Worm (Caenorhabditis elegans) whole organism, L3 larva: ENCODE data around the gene Y54F10BM.22.
"Not testable (repeated sequence)": the region's sequence is repeated elsewhere in the genome, so short reads cannot be mapped to it uniquely, and the experiment has no call there.

Source experiments
- R02D3.7 ChIP-seq: fragments of 150-350 bp; optimal IDR thresholded peaks from 2 replicates; lab custom pipeline; 2014; ENCODE audit warnings: missing biosample characterization, missing genetic modification characterization
- ZK546.5 ChIP-seq: sonication (generic microtip); optimal IDR thresholded peaks from 2 replicates; lab custom pipeline; 2017; ENCODE audit warnings: missing biosample characterization, missing genetic modification characterization
- aly-2 ChIP-seq: fragments of 150-350 bp; optimal IDR thresholded peaks from 2 replicates; lab custom pipeline; 2014; ENCODE audit warnings: missing biosample characterization, missing genetic modification characterization
- ama-1 ChIP-seq: fragments of 150-350 bp; optimal IDR thresholded peaks from 2 replicates; lab custom pipeline; 2018
- ceh-16 ChIP-seq: sonication (generic microtip); optimal IDR thresholded peaks from 2 replicates; lab custom pipeline; 2017; ENCODE audit warnings: missing biosample characterization, missing genetic modification characterization
- ceh-28 ChIP-seq: fragments of 150-350 bp; optimal IDR thresholded peaks from 2 replicates; lab custom pipeline; 2014; ENCODE audit warnings: missing biosample characterization, missing genetic modification reagents, missing genetic modification characterization
- ceh-9 ChIP-seq: sonication (generic microtip); optimal IDR thresholded peaks from 2 replicates; lab custom pipeline; 2018; ENCODE audit warnings: missing biosample characterization, missing genetic modification characterization
- daf-12 ChIP-seq: fragments of 150-350 bp; optimal IDR thresholded peaks from 2 replicates; lab custom pipeline; 2014; ENCODE audit warnings: missing biosample characterization, missing genetic modification reagents, missing genetic modification characterization
- egl-27 ChIP-seq: sonication (generic microtip); optimal IDR thresholded peaks from 4 replicates; lab custom pipeline; 2017; ENCODE audit warnings: missing biosample characterization, missing genetic modification reagents, missing genetic modification characterization
- egl-5 ChIP-seq: fragments of 150-350 bp; optimal IDR thresholded peaks from 2 replicates; lab custom pipeline; 2017; ENCODE audit warnings: missing biosample characterization, missing genetic modification reagents, missing genetic modification characterization, inconsistent platforms
- elt-2 ChIP-seq: sonication (generic microtip); optimal IDR thresholded peaks from 2 replicates; lab custom pipeline; 2016; ENCODE audit warnings: missing genetic modification reagents, mild to moderate bottlenecking, missing genetic modification characterization, missing compliant biosample characterization
- eor-1 ChIP-seq, 2 experiments: fragments of 150-350 bp; optimal IDR thresholded peaks; 2 replicates each; lab custom pipeline; 2014 to 2018; ENCODE audit warnings: missing biosample characterization in 2 of 2, missing genetic modification characterization in 2 of 2
- fkh-10 ChIP-seq: sonication (generic microtip); optimal IDR thresholded peaks from 2 replicates; lab custom pipeline; 2017; ENCODE audit warnings: missing biosample characterization, missing genetic modification reagents, missing genetic modification characterization
- fos-1 ChIP-seq: fragments of 150-350 bp; optimal IDR thresholded peaks from 2 replicates; lab custom pipeline; 2014; ENCODE audit warnings: missing biosample characterization, missing genetic modification characterization
- hmg-11 ChIP-seq: sonication (generic microtip); optimal IDR thresholded peaks from 2 replicates; lab custom pipeline; 2016; ENCODE audit warnings: missing genetic modification characterization, missing compliant biosample characterization
- lin-15B ChIP-seq: fragments of 150-350 bp; optimal IDR thresholded peaks from 2 replicates; lab custom pipeline; 2014; ENCODE audit warnings: missing biosample characterization, missing genetic modification characterization
- lin-39 ChIP-seq: fragments of 150-350 bp; optimal IDR thresholded peaks from 2 replicates; lab custom pipeline; 2018; ENCODE audit warnings: missing biosample characterization, missing genetic modification reagents, missing genetic modification characterization
- lsy-12 ChIP-seq: sonication (generic microtip); optimal IDR thresholded peaks from 2 replicates; lab custom pipeline; 2016; ENCODE audit warnings: mild to moderate bottlenecking, missing genetic modification characterization, missing compliant biosample characterization
- mdl-1 ChIP-seq: fragments of 150-350 bp; optimal IDR thresholded peaks from 2 replicates; lab custom pipeline; 2014; ENCODE audit warnings: missing biosample characterization, missing genetic modification characterization
- nhr-12 ChIP-seq: fragments of 150-350 bp; optimal IDR thresholded peaks from 2 replicates; lab custom pipeline; 2014; ENCODE audit warnings: missing biosample characterization, missing genetic modification characterization
- nhr-237 ChIP-seq: fragments of 150-350 bp; optimal IDR thresholded peaks from 2 replicates; lab custom pipeline; 2014; ENCODE audit warnings: missing biosample characterization, missing genetic modification characterization
- nhr-25 ChIP-seq: sonication (generic microtip); optimal IDR thresholded peaks from 2 replicates; lab custom pipeline; 2017; ENCODE audit warnings: missing biosample characterization, missing genetic modification characterization
- nhr-67 ChIP-seq: fragments of 150-350 bp; optimal IDR thresholded peaks from 2 replicates; lab custom pipeline; 2014; ENCODE audit warnings: missing biosample characterization, missing genetic modification characterization
- nhr-76 ChIP-seq: fragments of 150-350 bp; sonication (generic microtip); optimal IDR thresholded peaks from 5 replicates; lab custom pipeline; 2014; ENCODE audit warnings: missing biosample characterization, missing genetic modification characterization
- nhr-77 ChIP-seq: fragments of 150-350 bp; optimal IDR thresholded peaks from 2 replicates; lab custom pipeline; 2014; ENCODE audit warnings: missing biosample characterization, missing genetic modification characterization
- pqm-1 ChIP-seq: fragments of 150-350 bp; optimal IDR thresholded peaks from 2 replicates; lab custom pipeline; 2017; ENCODE audit warnings: missing biosample characterization, missing genetic modification characterization, inconsistent platforms
- sea-2 ChIP-seq: fragments of 150-350 bp; sonication (generic microtip); optimal IDR thresholded peaks from 4 replicates; lab custom pipeline; 2014; ENCODE audit warnings: missing biosample characterization, missing genetic modification reagents, missing genetic modification characterization
- skn-1 ChIP-seq: fragments of 150-350 bp; optimal IDR thresholded peaks from 2 replicates; lab custom pipeline; 2014; ENCODE audit warnings: missing biosample characterization, missing genetic modification characterization
- snpc-4 ChIP-seq: fragments of 150-350 bp; optimal IDR thresholded peaks from 2 replicates; lab custom pipeline; 2014; ENCODE audit warnings: missing biosample characterization, missing genetic modification characterization
- tbx-2 ChIP-seq: sonication (generic microtip); optimal IDR thresholded peaks from 2 replicates; lab custom pipeline; 2016; ENCODE audit warnings: mild to moderate bottlenecking, missing genetic modification characterization, missing compliant biosample characterization
- unc-39 ChIP-seq: sonication (generic microtip); optimal IDR thresholded peaks from 4 replicates; lab custom pipeline; 2017; ENCODE audit warnings: missing biosample characterization, missing genetic modification characterization
- zag-1 ChIP-seq: fragments of 150-350 bp; optimal IDR thresholded peaks from 2 replicates; lab custom pipeline; 2014; ENCODE audit warnings: missing biosample characterization, missing genetic modification characterization
- ztf-4 ChIP-seq: fragments of 150-350 bp; optimal IDR thresholded peaks from 2 replicates; lab custom pipeline; 2014; ENCODE audit warnings: missing biosample characterization, missing genetic modification characterization

The Y54F10BM.22 gene

DNA sequence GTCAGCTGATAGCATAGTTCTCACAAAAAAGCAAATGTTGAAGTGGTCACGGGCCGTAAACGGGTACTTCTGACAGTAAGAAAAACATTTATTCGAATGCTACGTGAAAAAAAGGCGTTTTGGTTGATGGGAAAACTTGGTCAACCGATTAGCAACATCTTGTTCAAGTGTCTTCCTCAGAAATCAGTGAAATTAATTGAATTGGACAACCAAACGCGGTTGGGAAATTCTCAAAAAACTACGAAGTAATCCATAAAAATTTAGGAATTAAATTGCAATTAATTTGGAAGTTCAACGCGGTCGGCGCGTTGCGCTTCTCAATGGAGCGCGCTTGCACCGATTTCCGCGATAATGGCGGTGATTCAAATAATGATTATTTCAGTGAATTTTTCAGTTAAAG, 21.4 kb upstream of the Y54F10BM.22 start:
- TF ChIP-seq daf-12 = no peak
- no peak for TF ChIP-seq ceh-16 (tag; lab: Kevin White, UChicago)
- TF ChIP-seq mdl-1 (tag; lab: Kevin White, UChicago) = no peak
- TF ChIP-seq lsy-12 (tag; lab: Kevin White, UChicago) = no peak
- TF ChIP-seq egl-5 (tag; lab: Kevin White, UChicago) = no peak
- TF ChIP-seq ceh-9 = no peak
- TF ChIP-seq R02D3.7 (tag; lab: Kevin White, UChicago) = no peak
- no peak for TF ChIP-seq snpc-4 (tag; lab: Kevin White, UChicago)
- TF ChIP-seq elt-2 = no peak
- no peak for TF ChIP-seq aly-2 (tag; lab: Kevin White, UChicago)
- no peak for TF ChIP-seq ama-1 (lab: Kevin White, UChicago)
- no peak for TF ChIP-seq lin-15B (tag; lab: Kevin White, UChicago)

DNA sequence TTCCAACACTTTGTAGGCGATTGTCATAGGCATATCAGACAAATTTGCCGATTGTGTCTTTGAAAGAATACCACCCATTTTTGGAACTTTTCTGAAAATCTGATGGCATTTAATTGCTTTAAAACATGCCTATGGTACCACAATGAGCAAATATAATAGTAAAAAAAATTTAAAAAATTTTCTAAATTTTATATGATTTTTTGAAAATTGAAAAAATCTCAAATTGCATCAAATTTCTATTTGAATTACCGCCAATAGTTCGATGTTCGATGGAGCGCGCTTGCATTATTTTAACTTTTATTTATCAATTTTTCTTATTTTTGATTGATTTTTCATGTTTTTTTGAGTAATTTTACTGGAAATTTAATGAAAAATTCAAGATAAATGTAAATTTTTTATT, 19.3 kb upstream of the Y54F10BM.22 start, which contains the start of gene fbxa-42:
Gene fbxa-42 (minus strand): TSS at position 101 of the 400 bp plus-strand sequence.
- TF ChIP-seq nhr-237, nhr-12, ZK546.5 (tag; lab: Kevin White, UChicago): not testable (repeated sequence)

DNA sequence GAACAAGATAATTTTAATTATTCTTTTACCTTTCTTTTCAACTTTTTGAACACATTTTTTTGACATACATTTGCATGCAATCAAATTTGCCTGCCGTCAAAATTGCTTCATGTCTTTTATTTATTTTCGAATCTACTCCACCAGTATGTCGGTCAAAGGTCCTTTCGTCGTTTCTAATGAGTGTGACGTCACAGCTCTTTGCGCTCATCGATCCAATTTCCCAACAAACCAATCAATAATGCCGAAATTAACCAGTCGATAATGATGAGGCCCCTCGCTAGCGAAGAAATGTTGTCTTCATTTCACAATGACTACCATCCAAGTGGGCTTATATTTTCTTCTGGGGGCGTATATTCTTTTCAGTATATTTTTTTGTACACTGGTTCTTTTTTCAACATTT, 17.8 kb upstream of the Y54F10BM.22 start, which contains the start of gene Y54F10BM.6:
Gene Y54F10BM.6 (plus strand): TSS at position 301 of the 400 bp plus-strand sequence.
- TF ChIP-seq skn-1 (tag; lab: Kevin White, UChicago) (no peak), egl-27 (tag; lab: Kevin White, UChicago) (no peak), ama-1 (lab: Kevin White, UChicago) (no peak), nhr-77 (tag; lab: Kevin White, UChicago) (no peak), R02D3.7 (tag; lab: Kevin White, UChicago) (no peak), ZK546.5 (tag; lab: Kevin White, UChicago) (no peak), hmg-11 (tag; lab: Kevin White, UChicago) (no peak), unc-39 (tag; lab: Kevin White, UChicago) (no peak), eor-1 (tag; optimal IDR thresholded peaks at IDR 0.05; lab: Kevin White, UChicago) (no peak)

DNA sequence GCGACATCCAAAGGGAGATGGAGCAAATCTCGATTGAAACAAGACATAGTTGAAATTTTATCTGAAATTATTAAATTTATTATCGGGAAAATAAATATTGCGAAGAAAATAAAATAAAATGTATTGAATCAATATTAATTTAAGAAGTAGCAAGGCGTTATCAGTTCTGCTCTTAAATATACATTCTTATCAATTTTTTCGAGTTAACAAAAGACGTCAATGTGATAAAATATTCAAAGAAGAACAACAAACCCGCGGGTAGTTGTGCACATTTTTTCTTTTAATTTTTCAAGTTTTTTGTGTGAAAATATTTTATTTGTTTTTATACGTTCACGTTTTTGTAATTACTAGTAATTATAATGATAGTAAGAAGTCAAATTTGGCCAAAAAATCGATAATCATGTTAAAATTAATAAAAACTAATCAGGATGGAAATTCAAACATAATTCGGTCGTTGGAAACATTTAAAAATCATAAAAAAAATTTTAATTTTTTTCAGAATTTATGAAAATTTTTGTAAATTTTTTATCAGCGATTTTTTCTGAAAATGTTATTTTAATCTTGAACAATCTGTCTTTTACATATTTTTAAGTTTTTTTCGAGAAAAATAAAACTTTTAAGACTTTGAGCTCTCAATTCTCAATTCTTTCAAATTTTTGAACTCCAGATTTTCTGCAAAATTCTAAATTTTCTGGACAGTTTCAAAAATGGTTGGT, 14.6 kb upstream of the Y54F10BM.22 start, which contains the start of gene fbxa-9:
Gene fbxa-9 (plus strand): TSS at position 666 of the 716 bp plus-strand sequence.
- TF ChIP-seq nhr-25 (tag; lab: Kevin White, UChicago) (no peak), elt-2 (peak; percentile 81), pqm-1 (tag; lab: Kevin White, UChicago) (peak; percentile 74), lin-15B (tag; lab: Kevin White, UChicago) (no peak)

DNA sequence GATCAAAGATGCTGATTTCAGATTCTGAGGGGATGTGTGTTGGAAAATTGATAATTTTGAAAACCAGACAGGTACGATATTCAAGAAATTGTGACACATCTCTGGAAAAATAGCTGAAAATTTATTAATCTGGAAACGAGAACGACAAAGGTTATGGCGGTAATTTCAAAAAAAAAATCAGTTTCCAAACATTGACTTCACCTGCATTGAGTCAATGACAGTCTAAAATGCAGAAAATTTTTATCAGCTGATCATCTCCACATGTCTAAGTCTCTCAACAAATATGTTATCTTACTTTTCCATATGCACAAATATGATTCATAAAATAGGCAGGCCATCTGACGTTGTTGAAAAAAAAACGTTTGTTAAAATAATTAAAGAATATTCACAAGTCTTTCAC, 8.6 kb upstream of the Y54F10BM.22 start, which contains the start of gene fbxa-48:
Gene fbxa-48 (minus strand): TSS at position 101 of the 400 bp plus-strand sequence.
- no peak for TF ChIP-seq ceh-9
- no peak for TF ChIP-seq lsy-12 (tag; lab: Kevin White, UChicago)
- no peak for TF ChIP-seq tbx-2 (tag; lab: Kevin White, UChicago)
- TF ChIP-seq pqm-1 (tag; lab: Kevin White, UChicago) = peak; percentile 2
- peak; percentile 38 for TF ChIP-seq elt-2

DNA sequence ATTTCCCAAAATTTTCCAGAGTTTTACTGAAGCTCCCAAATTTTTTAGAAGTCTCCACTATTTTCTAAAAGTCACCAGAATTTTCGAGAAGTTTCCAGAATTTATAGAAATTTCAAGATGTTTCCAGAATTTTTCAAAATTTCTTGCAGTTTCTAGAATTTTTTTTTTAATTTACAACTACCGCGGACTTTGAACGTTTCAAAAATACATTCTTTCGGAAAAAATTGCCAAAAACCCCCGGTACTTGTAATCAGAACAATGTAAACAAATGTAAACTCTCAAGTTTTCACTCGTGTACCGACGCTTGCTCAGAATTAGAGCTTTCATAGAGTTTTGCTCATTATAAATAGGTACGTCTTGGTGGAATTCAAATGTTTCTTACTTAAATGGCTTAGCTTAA, 8.0 kb upstream of the Y54F10BM.22 start, which contains the start of gene fbxa-39:
Gene fbxa-39 (plus strand): TSS at position 301 of the 400 bp plus-strand sequence.
- TF ChIP-seq fos-1 (tag; lab: Kevin White, UChicago) = no peak
- TF ChIP-seq nhr-76 (tag; lab: Kevin White, UChicago) = no peak
- TF ChIP-seq egl-27 (tag; lab: Kevin White, UChicago) = no peak
- no peak for TF ChIP-seq zag-1
- no peak for TF ChIP-seq aly-2 (tag; lab: Kevin White, UChicago)
- no peak for TF ChIP-seq ama-1 (lab: Kevin White, UChicago)
- no peak for TF ChIP-seq sea-2 (GFP tag; lab: Kevin White, UChicago)
- no peak for TF ChIP-seq nhr-237 (tag; lab: Kevin White, UChicago)
- no peak for TF ChIP-seq ceh-28
- TF ChIP-seq unc-39 (tag; lab: Kevin White, UChicago) = no peak
- no peak for TF ChIP-seq eor-1 (tag; optimal IDR thresholded peaks at IDR 0.05; lab: Kevin White, UChicago)
- no peak for TF ChIP-seq ZK546.5 (tag; lab: Kevin White, UChicago)
- no peak for TF ChIP-seq ztf-4 (tag; lab: Kevin White, UChicago)
- TF ChIP-seq fkh-10 = no peak
- TF ChIP-seq lsy-12 (tag; lab: Kevin White, UChicago) = no peak
- TF ChIP-seq nhr-12 (tag; lab: Kevin White, UChicago) = no peak
- no peak for TF ChIP-seq lin-39
- TF ChIP-seq nhr-67 (tag; lab: Kevin White, UChicago) = no peak
